Worm (Caenorhabditis elegans) whole organism, L3 larva: ENCODE results near the gene srh-138.

Source experiments
- aly-2 ChIP-seq: fragments of 150-350 bp; optimal IDR thresholded peaks from 2 replicates; lab custom pipeline; 2014; ENCODE audit warnings: missing biosample characterization, missing genetic modification characterization
- ama-1 ChIP-seq: fragments of 150-350 bp; optimal IDR thresholded peaks from 2 replicates; lab custom pipeline; 2018
- ceh-16 ChIP-seq: sonication (generic microtip); optimal IDR thresholded peaks from 2 replicates; lab custom pipeline; 2017; ENCODE audit warnings: missing biosample characterization, missing genetic modification characterization
- elt-3 ChIP-seq, 3 experiments: fragments of 150-350 bp in 1 of 3; sonication (generic microtip) in 2 of 3; optimal IDR thresholded peaks; 2 replicates in 2 of 3; 4 replicates in 1 of 3; lab custom pipeline; 2014 to 2017; ENCODE audit warnings: missing biosample characterization in 3 of 3, missing genetic modification characterization in 3 of 3
- eor-1 ChIP-seq, 2 experiments: fragments of 150-350 bp; optimal IDR thresholded peaks; 2 replicates each; lab custom pipeline; 2014 to 2018; ENCODE audit warnings: missing biosample characterization in 2 of 2, missing genetic modification characterization in 2 of 2
- fkh-10 ChIP-seq: sonication (generic microtip); optimal IDR thresholded peaks from 2 replicates; lab custom pipeline; 2017; ENCODE audit warnings: missing biosample characterization, missing genetic modification reagents, missing genetic modification characterization
- fos-1 ChIP-seq: fragments of 150-350 bp; optimal IDR thresholded peaks from 2 replicates; lab custom pipeline; 2014; ENCODE audit warnings: missing biosample characterization, missing genetic modification characterization
- mdl-1 ChIP-seq: fragments of 150-350 bp; optimal IDR thresholded peaks from 2 replicates; lab custom pipeline; 2014; ENCODE audit warnings: missing biosample characterization, missing genetic modification characterization
- nfya-1 ChIP-seq: sonication (generic microtip); optimal IDR thresholded peaks from 2 replicates; lab custom pipeline; 2017; ENCODE audit warnings: missing genetic modification characterization, mild to moderate bottlenecking, missing compliant biosample characterization, antibody characterized with exemption, moderate library complexity; ENCODE audit not compliant: insufficient read depth
- nhr-23 ChIP-seq: fragments of 150-350 bp; optimal IDR thresholded peaks from 2 replicates; lab custom pipeline; 2014; ENCODE audit warnings: missing biosample characterization, missing genetic modification reagents, missing genetic modification characterization
- nhr-77 ChIP-seq: fragments of 150-350 bp; optimal IDR thresholded peaks from 2 replicates; lab custom pipeline; 2014; ENCODE audit warnings: missing biosample characterization, missing genetic modification characterization
- unc-39 ChIP-seq: sonication (generic microtip); optimal IDR thresholded peaks from 4 replicates; lab custom pipeline; 2017; ENCODE audit warnings: missing biosample characterization, missing genetic modification characterization
- unc-62 ChIP-seq: fragments of 150-350 bp; sonication (generic microtip); optimal IDR thresholded peaks from 4 replicates; lab custom pipeline; 2014; ENCODE audit warnings: missing biosample characterization, missing genetic modification reagents, missing genetic modification characterization
- ztf-11 ChIP-seq: fragments of 150-350 bp; optimal IDR thresholded peaks from 2 replicates; lab custom pipeline; 2014; ENCODE audit warnings: missing biosample characterization, missing genetic modification characterization

ce11 chrV:16497504-16497903, 26.7 kb upstream of the srh-138 start, which contains the start of gene srh-136:
- no peak for TF ChIP-seq aly-2 (tag; lab: Kevin White, UChicago)
- no peak for TF ChIP-seq ceh-16 (tag; lab: Kevin White, UChicago)
- TF ChIP-seq mdl-1 (tag; lab: Kevin White, UChicago), result no peak
- TF ChIP-seq nhr-23, result no peak
- TF ChIP-seq fkh-10 (GFP tag; lab: Kevin White, UChicago), result no peak
- no peak for TF ChIP-seq unc-62 (GFP tag; lab: Kevin White, UChicago)
- TF ChIP-seq elt-3 (tag; optimal IDR thresholded peaks at IDR 0.05; lab: Kevin White, UChicago), result no peak
- TF ChIP-seq nfya-1 (tag; lab: Kevin White, UChicago), result no peak
- TF ChIP-seq ama-1 (lab: Kevin White, UChicago), result no peak
- TF ChIP-seq eor-1 (tag; optimal IDR thresholded peaks at IDR 0.05; lab: Kevin White, UChicago), result no peak
- no peak for TF ChIP-seq nhr-77 (tag; lab: Kevin White, UChicago)
- TF ChIP-seq unc-39 (tag; lab: Kevin White, UChicago), result no peak
- TF ChIP-seq ztf-11 (tag; lab: Kevin White, UChicago), result no peak
- TF ChIP-seq fos-1, result no peak
